Fruit fly (Drosophila melanogaster): ENCODE measurements around the gene hyd.
"Not testable (repeated sequence)": the region's sequence is repeated elsewhere in the genome, so short reads cannot be mapped to it uniquely, and the experiment has no call there.

- not testable (repeated sequence) for TF ChIP-seq tai (GFP tag; optimal IDR thresholded peaks at IDR 0.05); usp (GFP tag; optimal IDR thresholded peaks at IDR 0.05); dsf (GFP tag; optimal IDR thresholded peaks at IDR 0.05; ENCODE audit: borderline replicate concordance); br (GFP tag; optimal IDR thresholded peaks at IDR 0.05); Myc (optimal IDR thresholded peaks at IDR 0.05); Jra (GFP tag; optimal IDR thresholded peaks at IDR 0.05); Dfd (GFP tag; optimal IDR thresholded peaks at IDR 0.05); Hr78 (GFP tag; optimal IDR thresholded peaks at IDR 0.05); lola (GFP tag; optimal IDR thresholded peaks at IDR 0.05); Hnf4 (GFP tag; optimal IDR thresholded peaks at IDR 0.05); fru (GFP tag; optimal IDR thresholded peaks at IDR 0.05); psq (GFP tag; optimal IDR thresholded peaks at IDR 0.05); Abd-B (GFP tag; optimal IDR thresholded peaks at IDR 0.05); OdsH (GFP tag; optimal IDR thresholded peaks at IDR 0.05)
These were observed 40.0 kb downstream of the hyd start, which contains the start of the genes eca and CG18542 for dm6 chr3R:9685376-9685775.

Data from whole organism, wandering third instar larva.